Fruit fly (Drosophila melanogaster): ENCODE measurements around the gene Paip2.

- TF ChIP-seq Hr38 (GFP tag; optimal IDR thresholded peaks at IDR 0.05) (no peak), Ets21C (GFP tag; optimal IDR thresholded peaks at IDR 0.05) (no peak), CG11902 (GFP tag; optimal IDR thresholded peaks at IDR 0.05) (no peak), CG10631 (GFP tag; optimal IDR thresholded peaks at IDR 0.05) (no peak), CG7368 (GFP tag; optimal IDR thresholded peaks at IDR 0.05) (no peak), OdsH (GFP tag; optimal IDR thresholded peaks at IDR 0.05) (no peak), CG15336 (GFP tag; IDR thresholded peaks at IDR 0.05) (no peak), CG32006 (GFP tag; optimal IDR thresholded peaks at IDR 0.05) (no peak), CG6276 (GFP tag; optimal IDR thresholded peaks at IDR 0.05) (no peak), Eip75B (GFP tag; optimal IDR thresholded peaks at IDR 0.05) (no peak), CG16779 (tag; optimal IDR thresholded peaks at IDR 0.05) (no peak)
Observed at dm6 chr3R:12977371-12978050, 3.1 kb upstream of the Paip2 start, which contains the start of the genes CG7381 and CG7091.

All from whole organism, prepupa.